Fruit fly (Drosophila melanogaster): ENCODE data around the gene CG6769.
A peak's percentile ranks its signal among the peaks of the same experiment; 100 is the strongest.

The CG6769 gene

DNA sequence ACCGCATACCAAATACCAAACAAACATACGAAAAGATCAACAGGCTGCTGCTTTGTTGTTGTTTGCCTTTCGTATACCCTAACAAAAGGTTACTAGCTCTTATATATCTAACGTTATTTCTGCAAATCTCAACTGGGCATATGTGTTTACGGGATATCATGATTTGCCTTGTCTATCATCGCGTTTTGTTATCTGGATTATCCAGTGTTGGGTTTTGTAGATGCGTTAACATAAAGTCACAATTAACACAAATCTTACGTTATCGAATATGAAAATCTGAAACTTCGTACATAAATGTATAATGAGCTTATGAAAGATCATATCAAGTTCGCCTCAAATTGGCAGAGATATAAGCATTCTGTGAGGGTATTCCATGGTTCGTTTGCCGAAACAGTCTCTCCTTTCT is 30.6 kb upstream of the CG6769 start (continued):
- peak; percentile 22 for TF ChIP-seq Usf (GFP tag; optimal IDR thresholded peaks at IDR 0.05)
- no peak for TF ChIP-seq CG10959 (GFP tag; IDR thresholded peaks at IDR 0.05)
- TF ChIP-seq phol (tag; optimal IDR thresholded peaks at IDR 0.05), result peak; percentile 45
- no peak for TF ChIP-seq Hmr (GFP tag; optimal IDR thresholded peaks at IDR 0.05)
- peak; percentile 12 for TF ChIP-seq CG16815 (GFP tag; optimal IDR thresholded peaks at IDR 0.05)
- no peak for TF ChIP-seq pfk (GFP tag; optimal IDR thresholded peaks at IDR 0.05)
- TF ChIP-seq chif (GFP tag; optimal IDR thresholded peaks at IDR 0.05), result peak in 1 of 2 experiments; percentile 28
- no peak for TF ChIP-seq trh (GFP tag; optimal IDR thresholded peaks at IDR 0.05)
- TF ChIP-seq CG11085 (GFP tag; IDR thresholded peaks at IDR 0.05), result no peak
- no peak for TF ChIP-seq cato (GFP tag; optimal IDR thresholded peaks at IDR 0.05; ENCODE audit: borderline replicate concordance)
- no peak for TF ChIP-seq CG12299 (tag; optimal IDR thresholded peaks at IDR 0.05)
- TF ChIP-seq caup (GFP tag; optimal IDR thresholded peaks at IDR 0.05; ENCODE audit: severe bottlenecking), result no peak
- TF ChIP-seq pita (GFP tag; optimal IDR thresholded peaks at IDR 0.05), result no peak
- TF ChIP-seq toy (GFP tag; IDR thresholded peaks at IDR 0.05), result no peak
- TF ChIP-seq kni (GFP tag; optimal IDR thresholded peaks at IDR 0.05), result no peak
- TF ChIP-seq CG11093 (GFP tag; IDR thresholded peaks at IDR 0.05), result no peak
- no peak for TF ChIP-seq Mad (GFP tag; optimal IDR thresholded peaks at IDR 0.05)
- no peak for TF ChIP-seq Fer2 (tag; optimal IDR thresholded peaks at IDR 0.05)
- no peak for TF ChIP-seq exex (tag; optimal IDR thresholded peaks at IDR 0.05)
- TF ChIP-seq CG12769 (tag; optimal IDR thresholded peaks at IDR 0.05), result no peak
- no peak for TF ChIP-seq gt (GFP tag; IDR thresholded peaks at IDR 0.05)
- no peak for TF ChIP-seq Dfd (GFP tag; optimal IDR thresholded peaks at IDR 0.05)
- TF ChIP-seq CG3995 (GFP tag; optimal IDR thresholded peaks at IDR 0.05), result no peak
- TF ChIP-seq Sox100B (GFP tag; optimal IDR thresholded peaks at IDR 0.05), result no peak
- no peak for TF ChIP-seq bab2 (GFP tag; optimal IDR thresholded peaks at IDR 0.05)
- TF ChIP-seq lola (GFP tag; optimal IDR thresholded peaks at IDR 0.05), result peak in 1 of 3 experiments; percentile 75
- TF ChIP-seq CG6683 (GFP tag; optimal IDR thresholded peaks at IDR 0.05), result no peak
- no peak for TF ChIP-seq run (tag; optimal IDR thresholded peaks at IDR 0.05)
- no peak for TF ChIP-seq Pdp1 (GFP tag; optimal IDR thresholded peaks at IDR 0.05)
- peak; percentile 15 for TF ChIP-seq Oli (tag; optimal IDR thresholded peaks at IDR 0.05)
- TF ChIP-seq gem (tag; optimal IDR thresholded peaks at IDR 0.05), result peak; percentile 61
- no peak for TF ChIP-seq CG10431 (GFP tag; optimal IDR thresholded peaks at IDR 0.05)
- TF ChIP-seq otp (GFP tag; IDR thresholded peaks at IDR 0.05), result peak; percentile 40; the same call in 1 of the 3 replicates
- no peak for TF ChIP-seq CG11695 (GFP tag; IDR thresholded peaks at IDR 0.05)
- no peak for TF ChIP-seq croc (GFP tag; conservative IDR thresholded peaks at IDR 0.05)
- peak; percentile 51 for TF ChIP-seq CG10979 (tag; optimal IDR thresholded peaks at IDR 0.05)
- TF ChIP-seq cad (GFP tag; optimal IDR thresholded peaks at IDR 0.05), result no peak
- TF ChIP-seq sr (GFP tag; IDR thresholded peaks at IDR 0.05), result no peak
- TF ChIP-seq HmgZ (tag; optimal IDR thresholded peaks at IDR 0.05), result no peak
- no peak for TF ChIP-seq rib (GFP tag; IDR thresholded peaks at IDR 0.05)
- TF ChIP-seq CG8388 (GFP tag; optimal IDR thresholded peaks at IDR 0.05), result no peak
- no peak for TF ChIP-seq aop (GFP tag; IDR thresholded peaks at IDR 0.05)
- TF ChIP-seq CG1233 (GFP tag; optimal IDR thresholded peaks at IDR 0.05), result no peak
- peak; percentile 44; the same call in 1 of the 2 replicates for TF ChIP-seq CG4404 (GFP tag; IDR thresholded peaks at IDR 0.05)
- TF ChIP-seq Sin3A (optimal IDR thresholded peaks at IDR 0.05), result no peak
- peak; percentile 66 for TF ChIP-seq CG4360 (GFP tag; IDR thresholded peaks at IDR 0.05)
- TF ChIP-seq nau (GFP tag; optimal IDR thresholded peaks at IDR 0.05), result no peak
- no peak for TF ChIP-seq fd64A (GFP tag; optimal IDR thresholded peaks at IDR 0.05)
- no peak for TF ChIP-seq cwo (GFP tag; optimal IDR thresholded peaks at IDR 0.05)
- peak; percentile 38 for TF ChIP-seq CG10267 (tag; optimal IDR thresholded peaks at IDR 0.05)
- peak; percentile 35 for TF ChIP-seq nmo (GFP tag; optimal IDR thresholded peaks at IDR 0.05)

Measured in whole organism, embryonic.